Worm (Caenorhabditis elegans) whole organism, young adult: ENCODE data around the gene clc-6.

Experiments used
- B0035.1 ChIP-seq: sonication (generic microtip); optimal IDR thresholded peaks from 2 replicates; lab custom pipeline; 2016; ENCODE audit warnings: missing genetic modification characterization, mild to moderate bottlenecking, missing compliant biosample characterization, missing genotype, missing genetic modification reagents
- B0261.1 ChIP-seq: sonication (generic microtip); optimal IDR thresholded peaks from 2 replicates; lab custom pipeline; 2016; ENCODE audit warnings: mild to moderate bottlenecking, missing genetic modification characterization, moderate library complexity, missing compliant biosample characterization
- C06A6.2 ChIP-seq: fragments of 200-800 bp; sonication (Bioruptor generic); conservative IDR thresholded peaks from 2 replicates; pipeline ENCODE4 v1.3.6; 2022; ENCODE audit warnings: missing genetic modification characterization, missing compliant biosample characterization
- D2030.7 ChIP-seq: fragments of 200-800 bp; sonication (Bioruptor generic); IDR thresholded peaks from 2 replicates; pipeline ENCODE4 v1.3.6; 2022; ENCODE audit warnings: missing genetic modification reagents, missing genetic modification characterization, missing compliant biosample characterization
- F37B4.10 ChIP-seq: fragments of 200-800 bp; sonication (Bioruptor generic); IDR thresholded peaks from 2 replicates; pipeline ENCODE4 v1.3.6; 2022; ENCODE audit warnings: missing genetic modification characterization, missing compliant biosample characterization
- F39B2.1 ChIP-seq: fragments of 200-800 bp; sonication (Bioruptor generic); IDR thresholded peaks from 2 replicates; pipeline ENCODE4 v1.3.6; 2022; ENCODE audit warnings: missing genetic modification reagents, missing genetic modification characterization, missing compliant biosample characterization
- Y67H2A.10 ChIP-seq: fragments of 200-800 bp; sonication (Bioruptor generic); conservative IDR thresholded peaks from 2 replicates; pipeline ENCODE4 v1.3.6; 2022; ENCODE audit warnings: missing genetic modification reagents, missing genetic modification characterization, missing compliant biosample characterization
- Y95B8A.8 ChIP-seq: fragments of 200-800 bp; sonication (Bioruptor generic); IDR thresholded peaks from 2 replicates; pipeline ENCODE4 v1.3.6; 2022; ENCODE audit warnings: missing genetic modification reagents, missing genetic modification characterization, missing compliant biosample characterization
- attf-5 ChIP-seq: fragments of 200-800 bp; sonication (Bioruptor generic); optimal IDR thresholded peaks from 2 replicates; lab custom pipeline; 2018; ENCODE audit warnings: mild to moderate bottlenecking, missing genetic modification characterization, missing compliant biosample characterization
- bed-1 ChIP-seq: fragments of 200-800 bp; sonication (Bioruptor generic); IDR thresholded peaks from 2 replicates; pipeline ENCODE4 v1.3.6; 2022; ENCODE audit warnings: missing genetic modification reagents, missing genetic modification characterization, missing compliant biosample characterization
- cebp-1 ChIP-seq, 2 experiments: fragments of 200-800 bp in 1 of 2; sonication (Bioruptor generic) in 1 of 2; sonication (generic microtip) in 1 of 2; IDR thresholded peaks in 1 of 2; optimal IDR thresholded peaks in 1 of 2; 2 replicates each; pipeline versions ENCODE4 v1.3.6 to Lab custom; 2017 to 2022; ENCODE audit warnings: missing compliant biosample characterization in 2 of 2, missing genetic modification characterization in 2 of 2, mild to moderate bottlenecking in 1 of 2, missing genetic modification reagents in 1 of 2, moderate library complexity in 1 of 2
- ceh-100 ChIP-seq: fragments of 200-800 bp; sonication (Bioruptor generic); IDR thresholded peaks from 2 replicates; pipeline ENCODE4 v1.3.6; 2022; ENCODE audit warnings: missing genetic modification reagents, missing genetic modification characterization, missing compliant biosample characterization
- ceh-27 ChIP-seq: fragments of 200-800 bp; sonication (Bioruptor generic); optimal IDR thresholded peaks from 2 replicates; lab custom pipeline; 2018; ENCODE audit warnings: mild to moderate bottlenecking, missing genetic modification characterization, moderate library complexity, missing compliant biosample characterization
- ceh-79 ChIP-seq: sonication (generic microtip); optimal IDR thresholded peaks from 2 replicates; lab custom pipeline; 2017; ENCODE audit warnings: mild to moderate bottlenecking, missing genetic modification characterization, missing compliant biosample characterization
- dox-1 ChIP-seq: fragments of 200-800 bp; sonication (Bioruptor generic); IDR thresholded peaks from 2 replicates; pipeline ENCODE4 v1.3.6; 2022; ENCODE audit warnings: missing genetic modification reagents, missing genetic modification characterization, missing compliant biosample characterization
- dpff-1 ChIP-seq: sonication (generic microtip); optimal IDR thresholded peaks from 2 replicates; lab custom pipeline; 2017; ENCODE audit warnings: mild to moderate bottlenecking, missing genetic modification characterization, missing compliant biosample characterization
- egrh-3 ChIP-seq: fragments of 200-800 bp; sonication (Bioruptor generic); IDR thresholded peaks from 2 replicates; pipeline ENCODE4 v1.3.6; 2022; ENCODE audit warnings: missing genetic modification reagents, missing genetic modification characterization, missing compliant biosample characterization
- ekl-4 ChIP-seq: fragments of 200-800 bp; sonication (Bioruptor generic); IDR thresholded peaks from 2 replicates; pipeline ENCODE4 v1.3.6; 2022; ENCODE audit warnings: missing genetic modification reagents, missing genetic modification characterization, missing compliant biosample characterization
- hlh-12 ChIP-seq: sonication (generic microtip); optimal IDR thresholded peaks from 2 replicates; lab custom pipeline; 2016; ENCODE audit warnings: missing genetic modification characterization, missing compliant biosample characterization
- hmg-1.2 ChIP-seq: fragments of 200-800 bp; sonication (Bioruptor generic); IDR thresholded peaks from 2 replicates; pipeline ENCODE4 v1.3.6; 2022; ENCODE audit warnings: missing genetic modification reagents, missing genetic modification characterization, missing compliant biosample characterization
- lin-26 ChIP-seq: fragments of 200-800 bp; sonication (Bioruptor generic); IDR thresholded peaks from 2 replicates; pipeline ENCODE4 v1.3.6; 2022; ENCODE audit warnings: missing genetic modification reagents, missing genetic modification characterization, missing compliant biosample characterization
- madf-6 ChIP-seq: fragments of 200-800 bp; sonication (Bioruptor generic); IDR thresholded peaks from 2 replicates; pipeline ENCODE4 v1.3.6; 2022; ENCODE audit warnings: missing genetic modification reagents, missing genetic modification characterization, missing compliant biosample characterization
- madf-8 ChIP-seq: fragments of 200-800 bp; sonication (Bioruptor generic); conservative IDR thresholded peaks from 2 replicates; pipeline ENCODE4 v1.3.6; 2022; ENCODE audit warnings: missing genetic modification reagents, missing genetic modification characterization, missing compliant biosample characterization
- mcd-1 ChIP-seq: fragments of 200-800 bp; sonication (Bioruptor generic); IDR thresholded peaks from 2 replicates; pipeline ENCODE4 v1.3.6; 2022; ENCODE audit warnings: missing genetic modification reagents, missing genetic modification characterization, missing compliant biosample characterization
- mel-28 ChIP-seq: sonication (generic microtip); optimal IDR thresholded peaks from 2 replicates; lab custom pipeline; 2016; ENCODE audit warnings: borderline replicate concordance, mild to moderate bottlenecking, missing genetic modification characterization, missing compliant biosample characterization
- nfya-2 ChIP-seq: fragments of 200-800 bp; sonication (Bioruptor generic); IDR thresholded peaks from 2 replicates; pipeline ENCODE4 v1.3.6; 2022; ENCODE audit warnings: missing genetic modification reagents, missing genetic modification characterization, missing compliant biosample characterization
- nfyb-1 ChIP-seq: fragments of 200-800 bp; sonication (Bioruptor generic); IDR thresholded peaks from 2 replicates; pipeline ENCODE4 v1.3.6; 2022; ENCODE audit warnings: missing genetic modification reagents, missing genetic modification characterization, missing compliant biosample characterization
- pbrm-1 ChIP-seq: fragments of 200-800 bp; sonication (Bioruptor generic); IDR thresholded peaks from 2 replicates; pipeline ENCODE4 v1.3.6; 2022; ENCODE audit warnings: missing genetic modification reagents, missing genetic modification characterization, missing compliant biosample characterization
- rcor-1 ChIP-seq: fragments of 200-800 bp; sonication (Bioruptor generic); IDR thresholded peaks from 2 replicates; pipeline ENCODE4 v1.3.6; 2022; ENCODE audit warnings: missing genetic modification reagents, missing genetic modification characterization, missing compliant biosample characterization
- rec-8 ChIP-seq, 2 experiments: sonication (generic microtip); optimal IDR thresholded peaks; 2 replicates each; lab custom pipeline; 2016; ENCODE audit warnings: mild to moderate bottlenecking in 2 of 2, missing genetic modification characterization in 2 of 2, missing genetic modification reagents in 2 of 2, missing genotype in 2 of 2, missing biosample characterization in 1 of 2, missing compliant biosample characterization in 1 of 2, moderate library complexity in 1 of 2
- somi-1 ChIP-seq: fragments of 200-800 bp; sonication (Bioruptor generic); optimal IDR thresholded peaks from 2 replicates; lab custom pipeline; 2018; ENCODE audit warnings: mild to moderate bottlenecking, missing genetic modification characterization, missing compliant biosample characterization
- xnd-1 ChIP-seq: sonication (generic microtip); optimal IDR thresholded peaks from 2 replicates; lab custom pipeline; 2016; ENCODE audit warnings: missing genotype, missing genetic modification reagents, missing genetic modification characterization, missing compliant biosample characterization
- zim-3 ChIP-seq: sonication (generic microtip); optimal IDR thresholded peaks from 2 replicates; lab custom pipeline; 2017; ENCODE audit warnings: mild to moderate bottlenecking, missing genetic modification characterization, moderate library complexity, missing compliant biosample characterization
- ztf-26 ChIP-seq: sonication (generic microtip); optimal IDR thresholded peaks from 2 replicates; lab custom pipeline; 2017; ENCODE audit warnings: missing genetic modification characterization, missing compliant biosample characterization
- ztf-28 ChIP-seq: fragments of 200-800 bp; sonication (Bioruptor generic); IDR thresholded peaks from 2 replicates; pipeline ENCODE4 v1.3.6; 2022; ENCODE audit warnings: missing genetic modification reagents, missing genetic modification characterization, missing compliant biosample characterization

The clc-6 gene

DNA sequence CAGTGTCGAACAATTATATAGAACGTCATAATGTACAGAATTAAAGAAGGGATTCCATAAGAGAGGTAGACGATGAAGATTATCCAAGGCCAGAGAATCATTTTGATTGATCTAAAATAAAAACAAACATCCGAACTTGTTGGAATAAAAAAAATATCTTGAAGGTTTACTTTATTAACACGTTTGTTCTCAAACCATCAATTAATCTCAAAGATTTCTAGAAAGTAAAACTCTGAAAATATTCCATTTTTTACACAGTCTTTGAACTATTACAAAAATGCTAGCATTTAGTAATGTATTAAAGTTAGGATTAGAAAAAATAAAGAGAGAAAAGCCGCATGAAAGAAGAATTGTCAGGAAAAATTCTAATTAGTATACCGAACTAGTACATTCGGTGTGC lies 31.5 kb downstream of the clc-6 start, which contains the start of gene srg-40:
Gene srg-40 (minus strand): TSS at position 101 of the 400 bp plus-strand sequence.
- TF ChIP-seq F39B2.1: no peak

- no peak for TF ChIP-seq F37B4.10 (GFP tag; lab: Robert Waterston, UW)
- no peak for TF ChIP-seq ceh-100 (GFP tag; lab: Robert Waterston, UW)
- TF ChIP-seq dox-1: no peak
- no peak for TF ChIP-seq rcor-1 (GFP tag; lab: Robert Waterston, UW)
- TF ChIP-seq D2030.7 (GFP tag; lab: Robert Waterston, UW): no peak
- no peak for TF ChIP-seq hmg-1.2 (GFP tag; lab: Robert Waterston, UW)
- no peak for TF ChIP-seq zim-3 (tag; lab: Kevin White, UChicago)
- no peak for TF ChIP-seq mcd-1 (GFP tag; lab: Robert Waterston, UW)
- TF ChIP-seq xnd-1 (tag; lab: Kevin White, UChicago): no peak
- no peak for TF ChIP-seq ceh-79 (tag; lab: Kevin White, UChicago)
- TF ChIP-seq egrh-3 (GFP tag; lab: Robert Waterston, UW): no peak
- no peak for TF ChIP-seq B0261.1
- TF ChIP-seq dpff-1 (tag; lab: Kevin White, UChicago): no peak
- no peak for TF ChIP-seq pbrm-1 (GFP tag; lab: Robert Waterston, UW)
- TF ChIP-seq ekl-4: no peak
- no peak for TF ChIP-seq hlh-12 (tag; lab: Kevin White, UChicago)
- TF ChIP-seq cebp-1 (GFP tag; IDR thresholded peaks at IDR 0.05; lab: Robert Waterston, UW): no peak
- no peak for TF ChIP-seq cebp-1 (tag; optimal IDR thresholded peaks at IDR 0.05; lab: Kevin White, UChicago)
- no peak for TF ChIP-seq ceh-27 (GFP tag; lab: Kevin White, UChicago)
- no peak for TF ChIP-seq attf-5
- no peak for TF ChIP-seq mel-28 (tag; lab: Kevin White, UChicago)
These were observed 34.2 kb downstream of the clc-6 start, which contains the start of gene srg-41 for ce11 chrV:11161791-11162190. Gene srg-41 (minus strand): TSS chrV:11161891.

ce11 chrV:11157947-11158346 lies 38.1 kb downstream of the clc-6 start, which contains the start of gene srg-42:
Gene srg-42 (minus strand): TSS chrV:11158047.
- no peak for TF ChIP-seq nfyb-1
- no peak for TF ChIP-seq ztf-28 (GFP tag; lab: Robert Waterston, UW)

- no peak for TF ChIP-seq egrh-3 (GFP tag; lab: Robert Waterston, UW)
- TF ChIP-seq ceh-79 (tag; lab: Kevin White, UChicago): no peak
- TF ChIP-seq Y67H2A.10 (GFP tag; lab: Robert Waterston, UW): no peak
- TF ChIP-seq rec-8 (tag; optimal IDR thresholded peaks at IDR 0.05; lab: Kevin White, UChicago): no peak
- no peak for TF ChIP-seq somi-1
- TF ChIP-seq bed-1 (GFP tag; lab: Robert Waterston, UW): no peak
- no peak for TF ChIP-seq B0035.1 (tag; lab: Kevin White, UChicago)
- TF ChIP-seq lin-26 (GFP tag; lab: Robert Waterston, UW): no peak
- no peak for TF ChIP-seq nfya-2
- no peak for TF ChIP-seq C06A6.2 (GFP tag; lab: Robert Waterston, UW)
- TF ChIP-seq ztf-26 (tag; lab: Kevin White, UChicago): no peak
- no peak for TF ChIP-seq madf-6 (GFP tag; lab: Robert Waterston, UW)
- no peak for TF ChIP-seq madf-8 (GFP tag; lab: Robert Waterston, UW)
- TF ChIP-seq attf-5: no peak
- TF ChIP-seq F37B4.10 (GFP tag; lab: Robert Waterston, UW): no peak
- no peak for TF ChIP-seq Y95B8A.8 (GFP tag; lab: Robert Waterston, UW)
- TF ChIP-seq, all 124 proteins: peak for 0
These were observed 39.4 kb downstream of the clc-6 start for ce11 chrV:11156589-11156988.
